Worm (Caenorhabditis elegans) whole organism, midembryonic: ENCODE results near the gene odr-7.
"Not testable (repeated sequence)": the region's sequence is repeated elsewhere in the genome, so short reads cannot be mapped to it uniquely, and the experiment has no call there.

Source experiments
- T22C8.4 ChIP-seq: fragments of 200-800 bp; sonication (Bioruptor generic); IDR thresholded peaks from 2 replicates; pipeline ENCODE4 v1.3.6; 2022; ENCODE audit warnings: missing genetic modification characterization, missing compliant biosample characterization
- cog-1 ChIP-seq: sonication (generic microtip); optimal IDR thresholded peaks from 2 replicates; lab custom pipeline; 2016; ENCODE audit warnings: missing genetic modification characterization, missing compliant biosample characterization
- med-1 ChIP-seq: sonication (generic microtip); optimal IDR thresholded peaks from 2 replicates; lab custom pipeline; 2017; ENCODE audit warnings: missing genetic modification characterization, mild to moderate bottlenecking, missing compliant biosample characterization, antibody characterized with exemption, missing genetic modification reagents; ENCODE audit not compliant: insufficient read depth
- ref-1 ChIP-seq: fragments of 200-800 bp; sonication (Bioruptor generic); conservative IDR thresholded peaks from 2 replicates; pipeline ENCODE4 v1.3.6; 2022; ENCODE audit warnings: missing genetic modification reagents, missing genetic modification characterization, missing compliant biosample characterization
- tab-1 ChIP-seq: fragments of 200-800 bp; sonication (Bioruptor generic); IDR thresholded peaks from 2 replicates; pipeline ENCODE4 v1.3.6; 2022; ENCODE audit warnings: missing genetic modification characterization, missing compliant biosample characterization

DNA sequence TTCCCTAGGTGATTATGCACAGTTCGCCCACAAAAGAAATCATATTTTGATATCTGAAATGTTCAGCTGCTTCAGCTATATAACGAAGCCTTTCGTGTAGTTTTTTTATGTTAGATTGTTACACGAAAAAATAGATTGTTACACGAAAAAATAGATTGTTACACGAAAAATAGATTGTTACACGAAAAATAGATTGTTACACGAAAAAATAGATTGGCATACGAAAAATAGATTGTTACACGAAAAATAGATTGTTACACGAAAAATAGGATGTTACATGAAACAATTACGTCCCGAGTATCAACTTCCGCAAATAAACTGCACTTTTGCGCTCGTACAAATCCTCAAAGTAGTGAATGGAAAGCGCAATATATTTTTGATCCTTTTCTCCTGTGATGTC, 41.1 kb upstream of the odr-7 start:
- TF ChIP-seq tab-1; T22C8.4 (GFP tag; lab: Robert Waterston, UW); ref-1 (GFP tag; lab: Robert Waterston, UW); med-1 (GFP tag; lab: Kevin White, UChicago); cog-1: not testable (repeated sequence)
